Worm (Caenorhabditis elegans) whole organism, mixed stage, embryonic: ENCODE measurements around the gene F54H5.2.
A peak's percentile ranks its signal among the peaks of the same experiment; 100 is the strongest.

Experiments
- M03D4.4 ChIP-seq: sonication (generic microtip); optimal IDR thresholded peaks from 2 replicates; lab custom pipeline; 2017; ENCODE audit warnings: mild to moderate bottlenecking, missing genetic modification characterization, missing compliant biosample characterization
- blmp-1 ChIP-seq: fragments of 150-350 bp; optimal IDR thresholded peaks from 2 replicates; lab custom pipeline; 2014; ENCODE audit warnings: missing biosample characterization, missing genetic modification characterization
- ceh-39 ChIP-seq: fragments of 150-350 bp; optimal IDR thresholded peaks from 2 replicates; lab custom pipeline; 2014; ENCODE audit warnings: missing biosample characterization, missing genetic modification characterization
- ceh-43 ChIP-seq: fragments of 200-800 bp; sonication (Bioruptor generic); optimal IDR thresholded peaks from 2 replicates; lab custom pipeline; 2018; ENCODE audit warnings: mild to moderate bottlenecking, missing genetic modification characterization, moderate library complexity, missing compliant biosample characterization
- ceh-83 ChIP-seq: fragments of 200-800 bp; sonication (Bioruptor generic); optimal IDR thresholded peaks from 2 replicates; lab custom pipeline; 2018; ENCODE audit warnings: mild to moderate bottlenecking, missing genetic modification characterization, missing compliant biosample characterization
- ces-1 ChIP-seq: fragments of 150-350 bp; optimal IDR thresholded peaks from 2 replicates; lab custom pipeline; 2014; ENCODE audit warnings: missing biosample characterization, missing genetic modification reagents, missing genetic modification characterization
- cnd-1 ChIP-seq: fragments of 200-800 bp; sonication (Bioruptor generic); optimal IDR thresholded peaks from 2 replicates; lab custom pipeline; 2018; ENCODE audit warnings: mild to moderate bottlenecking, missing genetic modification characterization, missing compliant biosample characterization
- drap-1 ChIP-seq: fragments of 200-800 bp; sonication (Bioruptor generic); optimal IDR thresholded peaks from 3 replicates; lab custom pipeline; 2018; ENCODE audit warnings: mild to moderate bottlenecking, missing genetic modification characterization, missing compliant biosample characterization
- elt-1 ChIP-seq: sonication (generic microtip); optimal IDR thresholded peaks from 2 replicates; lab custom pipeline; 2017; ENCODE audit warnings: missing genetic modification characterization, mild to moderate bottlenecking, missing compliant biosample characterization, antibody characterized with exemption, moderate library complexity, borderline replicate concordance; ENCODE audit not compliant: insufficient read depth
- elt-3 ChIP-seq: fragments of 150-350 bp; optimal IDR thresholded peaks from 2 replicates; lab custom pipeline; 2014; ENCODE audit warnings: missing biosample characterization, missing genetic modification characterization
- flh-1 ChIP-seq: fragments of 200-800 bp; sonication (Bioruptor generic); optimal IDR thresholded peaks from 2 replicates; lab custom pipeline; 2018; ENCODE audit warnings: mild to moderate bottlenecking, missing genetic modification characterization, moderate library complexity, missing compliant biosample characterization
- ham-2 ChIP-seq: fragments of 200-800 bp; sonication (Bioruptor generic); optimal IDR thresholded peaks from 2 replicates; lab custom pipeline; 2018; ENCODE audit warnings: mild to moderate bottlenecking, missing genetic modification characterization, missing compliant biosample characterization
- lin-13 ChIP-seq: fragments of 150-350 bp; optimal IDR thresholded peaks from 2 replicates; lab custom pipeline; 2014; ENCODE audit warnings: missing biosample characterization, missing genetic modification characterization
- lin-32 ChIP-seq: fragments of 200-800 bp; sonication (Bioruptor generic); optimal IDR thresholded peaks from 2 replicates; lab custom pipeline; 2018; ENCODE audit warnings: mild to moderate bottlenecking, missing genetic modification characterization, missing compliant biosample characterization
- lsy-2 ChIP-seq: fragments of 150-350 bp; optimal IDR thresholded peaks from 2 replicates; lab custom pipeline; 2014; ENCODE audit warnings: missing biosample characterization, missing genetic modification characterization
- mab-5 ChIP-seq: fragments of 150-350 bp; optimal IDR thresholded peaks from 2 replicates; lab custom pipeline; 2014; ENCODE audit warnings: missing biosample characterization, missing genetic modification characterization
- nhr-12 ChIP-seq: fragments of 150-350 bp; optimal IDR thresholded peaks from 2 replicates; lab custom pipeline; 2014; ENCODE audit warnings: missing biosample characterization, missing genetic modification characterization
- nhr-2 ChIP-seq: fragments of 150-350 bp; optimal IDR thresholded peaks from 2 replicates; lab custom pipeline; 2014; ENCODE audit warnings: missing biosample characterization, missing genetic modification characterization
- nhr-237 ChIP-seq: fragments of 150-350 bp; optimal IDR thresholded peaks from 2 replicates; lab custom pipeline; 2014; ENCODE audit warnings: missing biosample characterization, missing genetic modification characterization
- nhr-28 ChIP-seq: fragments of 150-350 bp; optimal IDR thresholded peaks from 2 replicates; lab custom pipeline; 2014; ENCODE audit warnings: missing biosample characterization, missing genetic modification characterization
- nhr-76 ChIP-seq: sonication (generic microtip); optimal IDR thresholded peaks from 2 replicates; lab custom pipeline; 2017; ENCODE audit warnings: missing biosample characterization, missing genetic modification characterization
- sem-2 ChIP-seq: fragments of 200-800 bp; sonication (Bioruptor generic); optimal IDR thresholded peaks from 2 replicates; lab custom pipeline; 2018; ENCODE audit warnings: mild to moderate bottlenecking, missing genetic modification characterization, missing compliant biosample characterization
- snpc-4 ChIP-seq: fragments of 150-350 bp; optimal IDR thresholded peaks from 2 replicates; lab custom pipeline; 2014; ENCODE audit warnings: missing biosample characterization, missing genetic modification characterization
- sptf-1 ChIP-seq: sonication (generic microtip); optimal IDR thresholded peaks from 2 replicates; lab custom pipeline; 2017; ENCODE audit warnings: mild to moderate bottlenecking, missing genetic modification characterization, moderate library complexity, missing compliant biosample characterization
- unc-120 ChIP-seq: sonication (generic microtip); optimal IDR thresholded peaks from 2 replicates; lab custom pipeline; 2017; ENCODE audit warnings: missing genetic modification characterization, missing compliant biosample characterization; ENCODE audit not compliant: poor library complexity, severe bottlenecking
- unc-39 ChIP-seq: fragments of 150-350 bp; optimal IDR thresholded peaks from 2 replicates; lab custom pipeline; 2014; ENCODE audit warnings: missing biosample characterization, missing genetic modification characterization
- unc-62 ChIP-seq: fragments of 150-350 bp; optimal IDR thresholded peaks from 2 replicates; lab custom pipeline; 2014; ENCODE audit warnings: missing biosample characterization, missing genetic modification reagents, missing genetic modification characterization
- ztf-11 ChIP-seq: fragments of 150-350 bp; optimal IDR thresholded peaks from 2 replicates; lab custom pipeline; 2014; ENCODE audit warnings: missing biosample characterization, missing genetic modification characterization

Gene F54H5.2

ce11 chrII:6608626-6609025 is 18.7 kb upstream of the F54H5.2 start:
- TF ChIP-seq nhr-76 (tag; lab: Kevin White, UChicago) (no peak), blmp-1 (no peak), lin-13 (tag; lab: Kevin White, UChicago) (no peak), ceh-43 (GFP tag; lab: Kevin White, UChicago) (no peak)

ce11 chrII:6609315-6609842 is 17.9 kb upstream of the F54H5.2 start, which contains the start of gene epg-5:
Gene epg-5, minus strand, starts transcription at chrII:6609365.
- TF ChIP-seq sem-2 (GFP tag; lab: Kevin White, UChicago), result no peak
- no peak for TF ChIP-seq nhr-237 (tag; lab: Kevin White, UChicago)
- TF ChIP-seq snpc-4 (tag; lab: Kevin White, UChicago), result no peak
- TF ChIP-seq elt-1 (tag; lab: Kevin White, UChicago), result no peak
- peak; percentile 67 for TF ChIP-seq unc-120 (tag; lab: Kevin White, UChicago)
- no peak for TF ChIP-seq drap-1 (GFP tag; lab: Kevin White, UChicago)

DNA sequence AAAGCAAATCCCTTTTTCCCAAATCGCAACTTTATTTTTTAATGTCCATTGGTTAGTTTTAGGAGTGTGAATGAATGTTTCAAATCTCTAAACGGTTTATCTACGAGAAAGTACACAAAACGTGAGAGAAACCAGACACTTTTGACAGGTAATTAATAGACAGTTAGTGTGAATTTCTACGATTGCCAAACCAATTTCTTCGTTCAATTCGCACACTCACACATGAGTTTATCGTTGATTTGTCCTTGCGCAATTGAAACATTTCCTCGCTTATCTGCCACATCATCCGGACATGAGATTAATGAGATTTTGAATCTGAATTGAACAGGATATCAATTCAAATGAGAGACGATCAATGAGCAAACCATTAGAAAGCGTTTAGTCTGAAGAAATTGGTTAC is 17.0 kb upstream of the F54H5.2 start:
- no peak for TF ChIP-seq nhr-76 (tag; lab: Kevin White, UChicago)
- peak; percentile 4 for TF ChIP-seq elt-1 (tag; lab: Kevin White, UChicago)

- TF ChIP-seq unc-120 (tag; lab: Kevin White, UChicago) (no peak), ham-2 (no peak), nhr-237 (tag; lab: Kevin White, UChicago) (no peak), elt-3 (tag; lab: Kevin White, UChicago) (no peak), flh-1 (GFP tag; lab: Kevin White, UChicago) (no peak), elt-1 (tag; lab: Kevin White, UChicago) (no peak), unc-39 (tag; lab: Kevin White, UChicago) (no peak)
These were observed 14.7 kb upstream of the F54H5.2 start for ce11 chrII:6612544-6612943.

DNA sequence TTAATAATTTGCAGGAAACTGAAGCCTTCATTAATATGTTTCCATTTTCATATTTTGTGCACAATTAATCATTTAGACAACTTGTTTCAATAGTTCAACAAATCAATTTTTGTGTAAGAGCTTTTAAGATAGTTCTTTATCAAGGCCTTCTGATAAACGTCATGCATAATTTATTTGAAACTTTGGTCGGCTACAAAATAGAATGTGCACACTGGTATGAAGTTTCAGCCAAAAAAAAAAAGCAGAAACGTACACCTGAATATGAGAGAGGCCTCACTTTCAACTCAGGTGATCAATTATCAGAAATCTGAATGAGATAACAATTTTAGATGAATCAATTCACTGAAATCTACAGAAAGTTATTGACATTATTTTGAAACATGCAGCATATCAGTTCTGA is 12.8 kb upstream of the F54H5.2 start:
- TF ChIP-seq nhr-2 (tag; lab: Kevin White, UChicago) (no peak), ceh-39 (tag; lab: Kevin White, UChicago) (no peak)

- TF ChIP-seq ceh-83 (GFP tag; lab: Kevin White, UChicago) (no peak), nhr-12 (tag; lab: Kevin White, UChicago) (no peak), lin-32 (no peak), M03D4.4 (tag; lab: Kevin White, UChicago) (no peak), unc-120 (tag; lab: Kevin White, UChicago) (no peak), snpc-4 (tag; lab: Kevin White, UChicago) (no peak), ztf-11 (no peak), sptf-1 (tag; lab: Kevin White, UChicago) (no peak), drap-1 (GFP tag; lab: Kevin White, UChicago) (no peak), blmp-1 (no peak), ces-1 (GFP tag; lab: Kevin White, UChicago) (no peak), ceh-39 (tag; lab: Kevin White, UChicago) (no peak), unc-39 (tag; lab: Kevin White, UChicago) (no peak), unc-62 (GFP tag; lab: Kevin White, UChicago) (no peak), nhr-76 (tag; lab: Kevin White, UChicago) (no peak), sem-2 (GFP tag; lab: Kevin White, UChicago) (no peak)
- TF ChIP-seq, all 35 proteins: peak for 0
These were observed 11.9 kb upstream of the F54H5.2 start for ce11 chrII:6615232-6616029.

- no peak for TF ChIP-seq cnd-1 (tag; lab: Kevin White, UChicago)
- TF ChIP-seq ceh-83 (GFP tag; lab: Kevin White, UChicago), result no peak
- no peak for TF ChIP-seq nhr-12 (tag; lab: Kevin White, UChicago)
- TF ChIP-seq drap-1 (GFP tag; lab: Kevin White, UChicago), result no peak
- no peak for TF ChIP-seq mab-5 (tag; lab: Kevin White, UChicago)
- no peak for TF ChIP-seq unc-39 (tag; lab: Kevin White, UChicago)
- no peak for TF ChIP-seq ceh-39 (tag; lab: Kevin White, UChicago)
- TF ChIP-seq nhr-76 (tag; lab: Kevin White, UChicago), result no peak
- TF ChIP-seq nhr-28 (tag; lab: Kevin White, UChicago), result no peak
- TF ChIP-seq ceh-43 (GFP tag; lab: Kevin White, UChicago), result no peak
- TF ChIP-seq lsy-2 (tag; lab: Kevin White, UChicago), result no peak
- no peak for TF ChIP-seq lin-13 (tag; lab: Kevin White, UChicago)
- TF ChIP-seq, all 35 proteins: peak for 0
These were observed 11.1 kb upstream of the F54H5.2 start for ce11 chrII:6616135-6616534.
